Worm (Caenorhabditis elegans) whole organism, L2 larva: Measurements from ENCODE around the gene C04E6.7.

ENCODE experiments used
- C34F6.9 ChIP-seq: fragments of 150-350 bp; optimal IDR thresholded peaks from 2 replicates; lab custom pipeline; 2014; ENCODE audit warnings: missing biosample characterization, missing genetic modification characterization
- elt-1 ChIP-seq: fragments of 150-350 bp; optimal IDR thresholded peaks from 2 replicates; lab custom pipeline; 2014; ENCODE audit warnings: missing biosample characterization, missing genetic modification characterization
- elt-3 ChIP-seq: sonication (generic microtip); optimal IDR thresholded peaks from 2 replicates; lab custom pipeline; 2017; ENCODE audit warnings: missing biosample characterization, missing genetic modification characterization
- lin-13 ChIP-seq: fragments of 150-350 bp; optimal IDR thresholded peaks from 2 replicates; lab custom pipeline; 2014; ENCODE audit warnings: missing biosample characterization, missing genetic modification reagents, missing genetic modification characterization
- nhr-237 ChIP-seq: fragments of 150-350 bp; optimal IDR thresholded peaks from 2 replicates; lab custom pipeline; 2014; ENCODE audit warnings: missing biosample characterization, missing genetic modification characterization
- nhr-25 ChIP-seq: fragments of 150-350 bp; sonication (generic microtip); optimal IDR thresholded peaks from 3 replicates; lab custom pipeline; 2014; ENCODE audit warnings: missing biosample characterization, missing genetic modification characterization
- skn-1 ChIP-seq: sonication (generic microtip); optimal IDR thresholded peaks from 2 replicates; lab custom pipeline; 2017; ENCODE audit warnings: missing biosample characterization, missing genetic modification characterization

ce11 chrV:5901833-5902232, 8.7 kb downstream of the C04E6.7 start, which contains the start of gene C04E6.5:
- TF ChIP-seq elt-1 (tag; lab: Kevin White, UChicago) (no peak), nhr-237 (no peak), nhr-25 (tag; lab: Kevin White, UChicago) (no peak), elt-3 (tag; lab: Kevin White, UChicago) (no peak), C34F6.9 (tag; lab: Kevin White, UChicago) (no peak), lin-13 (no peak), skn-1 (tag; lab: Kevin White, UChicago) (no peak)
